Worm (Caenorhabditis elegans): ENCODE results near the gene T14B4.1.

DNA sequence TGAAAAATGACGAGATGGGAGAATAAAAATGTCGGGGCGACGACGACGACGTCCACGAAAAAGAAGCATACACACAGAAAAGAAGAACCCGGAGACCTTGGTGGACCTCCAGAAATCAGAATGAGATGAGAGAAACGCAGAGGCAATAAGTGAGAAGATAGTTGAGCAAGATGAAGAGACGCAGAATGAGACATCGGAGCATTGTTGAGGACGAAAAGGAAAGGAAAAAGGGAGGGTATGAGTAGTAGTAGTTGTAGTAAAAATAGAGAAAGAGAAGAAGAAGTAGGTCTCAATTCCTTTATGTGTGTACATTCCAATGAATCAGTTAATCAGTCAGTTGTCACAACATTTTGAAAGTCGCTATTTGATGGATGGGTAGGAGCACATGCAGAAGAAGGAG lies 7.4 kb upstream of the T14B4.1 start, which contains the start of gene T14B4.8:
- TF ChIP-seq tbx-37 (GFP tag; conservative IDR thresholded peaks at IDR 0.05) (no peak), hmg-4 (GFP tag; optimal IDR thresholded peaks at IDR 0.05) (no peak), ama-1 (optimal IDR thresholded peaks at IDR 0.05) (no peak), aly-1 (tag; optimal IDR thresholded peaks at IDR 0.05) (no peak), ceh-36 (tag; optimal IDR thresholded peaks at IDR 0.05) (no peak), ets-7 (tag; optimal IDR thresholded peaks at IDR 0.05) (no peak), hnd-1 (tag; optimal IDR thresholded peaks at IDR 0.05) (no peak), flt-1 (GFP tag; IDR thresholded peaks at IDR 0.05) (no peak)
